Fruit fly (Drosophila melanogaster): ENCODE measurements around the gene ND-PDSW.

dm6 chr2L:3457007-3457406, 8.9 kb upstream of the ND-PDSW start, which contains the start of the genes Cog3 and Sec5:
- no peak for TF ChIP-seq Hr78 (GFP tag; optimal IDR thresholded peaks at IDR 0.05)
- no peak for TF ChIP-seq N (GFP tag; optimal IDR thresholded peaks at IDR 0.05)
- TF ChIP-seq Abd-B (GFP tag; optimal IDR thresholded peaks at IDR 0.05): no peak
- no peak for TF ChIP-seq fru (GFP tag; optimal IDR thresholded peaks at IDR 0.05)
- TF ChIP-seq psq (GFP tag; optimal IDR thresholded peaks at IDR 0.05): peak; percentile 70
- peak; percentile 49 for TF ChIP-seq OdsH (GFP tag; optimal IDR thresholded peaks at IDR 0.05)
- TF ChIP-seq br (GFP tag; optimal IDR thresholded peaks at IDR 0.05): no peak
- TF ChIP-seq lola (GFP tag; optimal IDR thresholded peaks at IDR 0.05): no peak
